Fruit fly (Drosophila melanogaster): ENCODE results near the gene aay.

aay gene

DNA sequence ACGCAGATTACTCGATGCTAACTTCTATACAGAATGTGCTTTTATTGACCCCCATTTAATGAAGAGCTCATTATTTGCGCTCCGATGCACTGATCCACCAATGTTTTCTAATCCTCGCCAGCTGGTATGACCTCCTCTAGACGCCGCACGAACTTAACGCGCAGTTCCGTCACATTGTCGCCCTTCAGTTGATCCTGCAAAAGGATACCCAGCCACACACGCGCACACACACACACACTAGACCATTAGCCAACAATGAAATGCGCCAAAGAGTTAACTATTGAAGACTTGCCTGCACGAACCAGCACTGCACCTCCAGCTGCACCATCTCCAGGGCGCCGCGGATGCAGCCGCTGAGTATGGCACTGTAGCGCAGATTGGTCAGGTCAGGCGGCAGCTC lies 15.8 kb downstream of the aay start:
- no peak for TF ChIP-seq noc (tag; optimal IDR thresholded peaks at IDR 0.05)

DNA sequence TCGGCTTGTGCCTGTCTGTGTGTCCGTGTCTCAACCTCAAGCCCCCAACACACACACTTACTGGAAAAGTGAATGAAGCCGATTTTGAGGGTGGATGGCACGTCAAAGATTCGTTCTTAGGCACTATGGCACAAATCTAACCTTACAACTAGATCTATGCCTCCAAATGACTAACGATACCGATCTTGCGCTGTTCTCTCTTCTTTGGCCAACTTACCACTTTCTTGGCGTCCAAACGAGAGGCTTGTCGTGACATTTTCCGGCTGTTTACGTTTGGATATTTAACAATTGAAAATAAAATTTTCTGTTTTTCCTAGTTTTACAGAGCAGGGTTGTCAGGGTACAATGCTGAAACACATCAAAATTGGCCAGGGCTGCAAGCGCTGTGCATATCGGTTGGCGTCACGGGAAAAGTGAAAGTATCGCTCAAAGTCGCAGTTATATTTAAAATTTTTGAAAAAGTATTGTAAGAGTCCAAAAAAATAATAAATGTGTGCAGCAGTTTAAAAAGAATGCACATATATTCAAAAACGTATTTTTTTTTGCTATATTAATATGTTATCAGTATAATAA lies 18.9 kb downstream of the aay start, which contains the start of the genes Bet3 and Nf-YA:
TSS of gene Bet3 (minus strand) at position 361 of the 573 bp plus-strand sequence.
TSS of gene Nf-YA (minus strand) at position 361 of the 573 bp plus-strand sequence.
- TF ChIP-seq noc (tag; optimal IDR thresholded peaks at IDR 0.05) = no peak

DNA sequence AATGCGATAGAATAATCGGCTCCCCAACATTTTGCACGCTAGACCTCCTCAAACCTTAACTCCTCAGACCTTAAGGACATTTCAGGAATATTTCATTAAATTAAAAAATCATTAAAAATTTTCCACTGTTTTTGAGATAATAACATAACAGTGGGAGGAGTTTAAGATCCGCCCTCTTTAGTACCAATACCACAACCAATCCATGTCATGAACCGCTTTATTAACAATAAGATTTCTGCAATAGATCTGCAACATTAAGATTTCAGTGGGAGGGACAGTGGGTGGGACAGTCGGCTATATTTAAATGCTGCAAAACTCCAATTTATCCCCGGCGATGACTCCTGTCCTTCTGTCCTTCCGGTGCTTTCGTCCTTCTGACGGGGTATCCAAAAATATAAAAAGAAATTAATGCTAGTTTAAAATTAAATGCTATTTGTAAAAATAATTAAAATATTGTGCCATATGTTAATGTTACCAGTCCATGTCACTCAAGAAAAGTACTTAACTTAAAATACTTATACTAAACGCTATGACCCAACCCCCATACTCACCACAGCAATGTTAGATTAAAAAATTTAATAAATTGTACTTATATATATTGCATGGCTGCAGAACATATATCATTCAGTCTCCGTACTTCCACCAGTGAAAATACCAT lies 19.7 kb downstream of the aay start, which contains the start of gene Srg3:
TSS of gene Srg3 (plus strand) at position 608 of the 658 bp plus-strand sequence.
- TF ChIP-seq noc (tag; optimal IDR thresholded peaks at IDR 0.05) = no peak

DNA sequence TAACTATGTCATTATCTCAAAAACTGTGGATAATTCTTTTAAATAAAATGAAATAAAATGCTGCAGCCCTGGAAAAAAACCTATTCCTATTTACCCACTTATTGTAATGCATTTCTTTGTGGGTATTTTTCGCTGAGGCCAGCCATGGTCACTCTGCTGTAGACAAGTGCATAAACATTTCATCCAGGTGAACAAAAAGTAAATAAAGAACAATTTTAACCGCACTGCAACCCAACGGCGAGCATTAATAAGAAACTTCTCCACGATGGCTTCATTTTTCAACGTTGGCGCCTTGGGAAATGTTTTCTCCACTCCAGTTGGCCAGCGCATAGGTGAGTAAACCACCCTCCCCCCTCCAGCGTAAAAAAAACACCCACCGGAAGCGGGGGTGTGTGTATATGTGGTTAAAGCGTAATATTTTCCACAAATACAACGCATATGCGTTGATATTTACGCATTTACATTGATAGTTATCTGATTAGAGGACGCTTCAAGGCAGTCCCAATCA lies 23.7 kb downstream of the aay start, which contains the start of gene CG3529:
TSS of gene CG3529 (plus strand) at position 134 of the 508 bp plus-strand sequence.
- peak; percentile 11 for TF ChIP-seq noc (tag; optimal IDR thresholded peaks at IDR 0.05)

DNA sequence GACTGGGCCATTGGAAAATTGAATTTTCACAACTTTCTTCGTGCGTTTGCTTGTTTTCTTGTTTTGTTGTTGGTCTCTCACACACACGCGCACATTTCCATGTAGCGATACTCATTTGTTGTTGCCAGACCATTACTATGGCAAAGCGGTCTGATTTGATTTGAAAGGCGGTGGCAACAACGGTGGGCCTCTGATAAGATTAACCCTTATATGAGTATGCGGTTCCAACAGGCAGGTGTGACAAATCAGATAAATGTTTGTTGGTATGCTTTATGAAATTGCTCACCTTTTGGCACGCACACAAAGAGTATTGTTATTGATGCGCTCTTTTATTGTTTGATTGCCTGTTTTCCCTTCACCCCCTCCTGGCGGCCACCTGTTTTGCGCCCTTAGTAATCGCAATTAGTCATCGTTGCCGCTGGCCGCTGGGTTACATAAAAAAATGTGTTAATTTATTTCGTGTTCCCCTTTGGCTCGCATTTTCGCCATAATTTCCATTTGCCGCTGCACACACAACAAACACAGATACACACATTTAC lies 24.3 kb downstream of the aay start:
- TF ChIP-seq noc (tag; optimal IDR thresholded peaks at IDR 0.05) = peak; percentile 64

DNA sequence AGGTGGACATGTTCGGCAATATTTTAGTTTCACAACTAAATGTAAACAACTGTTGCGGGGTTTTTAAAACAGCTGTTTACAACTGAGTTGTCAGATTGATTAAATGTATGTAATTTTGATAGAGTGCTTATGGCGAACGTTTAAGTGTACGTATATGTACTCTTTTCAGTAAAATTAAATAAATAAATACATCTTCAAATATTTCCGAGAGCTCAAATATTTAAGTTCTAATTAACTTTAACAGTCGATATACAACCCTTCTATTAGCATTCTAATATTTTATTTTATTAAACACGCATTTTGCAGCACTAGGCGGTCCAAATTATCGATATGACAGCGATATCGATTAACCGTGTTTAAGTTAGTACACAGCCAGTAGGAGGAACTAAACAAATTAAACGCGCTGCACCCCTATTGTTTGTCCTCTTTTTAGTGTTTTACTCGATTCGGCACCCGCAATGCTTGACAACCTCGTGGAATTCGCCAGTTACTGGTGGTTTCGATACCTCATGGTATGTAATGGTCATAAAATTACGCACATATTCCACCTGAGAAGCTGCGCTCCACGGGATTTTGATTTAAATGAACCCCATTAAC lies 28.6 kb downstream of the aay start, which contains the start of the genes CG3448 and ghi:
TSS of gene CG3448 (minus strand) at position 51 of the 597 bp plus-strand sequence.
TSS of gene ghi (plus strand) at position 355 of the 597 bp plus-strand sequence.
- peak; percentile 56 for TF ChIP-seq noc (tag; optimal IDR thresholded peaks at IDR 0.05)

DNA sequence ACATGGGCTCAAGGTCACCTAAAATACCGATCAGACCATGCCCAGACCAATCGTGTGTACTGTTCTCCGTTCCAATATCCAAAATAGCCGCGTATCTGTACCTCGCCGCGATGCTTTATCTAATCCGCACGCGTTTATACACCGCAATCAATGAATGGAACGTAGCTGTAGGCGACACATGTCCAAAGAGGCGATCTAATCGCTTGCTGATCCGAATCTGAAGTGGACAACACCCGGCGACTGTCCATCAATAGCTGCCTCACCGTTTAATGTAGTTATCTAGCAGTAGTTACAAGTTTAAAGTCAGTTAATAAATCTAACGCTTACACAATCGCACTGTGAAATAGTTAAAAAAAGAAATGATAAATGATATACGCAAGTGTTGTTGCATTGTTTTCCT lies 29.4 kb downstream of the aay start:
- TF ChIP-seq noc (tag; optimal IDR thresholded peaks at IDR 0.05) = no peak

DNA sequence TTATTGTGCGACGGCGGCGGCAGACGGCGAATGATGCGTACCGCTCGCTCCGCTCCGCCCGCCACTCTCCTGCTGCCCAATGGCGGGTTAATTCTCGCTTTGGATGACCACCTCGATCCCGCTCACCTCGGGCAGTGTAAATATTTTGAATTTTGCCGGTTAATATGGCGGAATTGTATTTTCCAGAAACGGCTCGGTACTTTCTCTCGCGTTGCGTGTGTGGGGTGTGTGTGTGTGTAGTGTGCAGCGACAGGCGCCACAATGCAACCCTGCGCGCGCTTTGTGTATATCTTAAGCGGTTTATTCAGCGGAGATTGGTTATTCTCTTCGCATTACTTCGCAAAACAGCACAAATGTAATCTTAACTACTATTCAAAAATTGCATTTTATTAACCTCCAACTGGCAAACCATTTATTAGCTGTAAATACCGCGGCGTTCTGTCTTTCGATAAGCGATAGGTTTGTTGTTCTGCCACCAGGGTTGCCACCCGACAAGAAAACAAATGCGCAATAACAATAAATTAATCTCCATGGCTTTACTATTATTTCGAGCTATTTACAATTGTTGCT lies 32.9 kb downstream of the aay start, which contains the start of the genes phol and CG3552:
TSS of gene phol (minus strand) at position 463 of the 570 bp plus-strand sequence.
TSS of gene CG3552 (plus strand) at position 500 of the 570 bp plus-strand sequence.
- no peak for TF ChIP-seq noc (tag; optimal IDR thresholded peaks at IDR 0.05)

DNA sequence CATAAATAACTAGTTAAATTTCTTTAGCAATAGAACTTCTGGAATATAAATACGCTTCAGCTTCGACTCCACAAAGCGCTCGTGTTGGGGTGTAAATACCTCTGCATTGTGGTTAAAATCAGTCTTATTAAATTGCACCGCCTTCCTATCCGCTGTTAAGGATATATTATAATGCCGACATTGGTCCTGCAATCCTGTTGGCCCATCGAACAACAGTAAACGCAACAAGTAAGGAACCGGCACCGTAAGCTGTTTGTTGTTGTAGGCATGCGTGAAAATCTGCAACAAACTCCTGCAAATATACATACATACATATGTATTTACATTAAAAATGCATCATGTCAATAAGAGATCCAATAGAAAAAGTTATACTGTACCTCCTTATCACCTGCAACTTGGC lies 33.3 kb downstream of the aay start:
- TF ChIP-seq noc (tag; optimal IDR thresholded peaks at IDR 0.05) = no peak

DNA sequence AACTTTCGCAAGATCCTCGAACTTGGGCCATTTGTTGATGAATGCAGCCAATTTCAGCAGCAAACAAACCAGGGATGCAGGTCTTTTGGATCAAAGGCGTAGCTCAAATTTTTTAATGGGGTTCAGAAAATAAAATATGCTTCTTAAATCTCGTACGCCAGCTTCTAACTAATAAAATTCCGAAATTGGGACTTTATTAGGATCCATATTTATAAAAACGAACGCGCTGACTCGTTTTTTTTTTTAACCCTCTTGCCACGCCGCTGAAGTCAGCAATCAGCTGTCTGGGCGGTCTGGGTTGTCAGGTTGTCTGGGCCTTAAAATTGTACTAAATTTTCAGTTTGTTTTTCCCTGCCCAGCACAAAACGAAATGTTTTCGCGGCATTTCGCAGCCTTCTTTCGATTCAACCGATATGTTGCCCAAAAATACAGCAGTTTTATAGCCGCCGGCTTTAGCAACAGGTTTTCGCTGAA lies 34.6 kb downstream of the aay start, which contains the start of gene CG3437:
TSS of gene CG3437 (minus strand) at position 51 of the 474 bp plus-strand sequence.
- TF ChIP-seq noc (tag; optimal IDR thresholded peaks at IDR 0.05) = peak; percentile 99

DNA sequence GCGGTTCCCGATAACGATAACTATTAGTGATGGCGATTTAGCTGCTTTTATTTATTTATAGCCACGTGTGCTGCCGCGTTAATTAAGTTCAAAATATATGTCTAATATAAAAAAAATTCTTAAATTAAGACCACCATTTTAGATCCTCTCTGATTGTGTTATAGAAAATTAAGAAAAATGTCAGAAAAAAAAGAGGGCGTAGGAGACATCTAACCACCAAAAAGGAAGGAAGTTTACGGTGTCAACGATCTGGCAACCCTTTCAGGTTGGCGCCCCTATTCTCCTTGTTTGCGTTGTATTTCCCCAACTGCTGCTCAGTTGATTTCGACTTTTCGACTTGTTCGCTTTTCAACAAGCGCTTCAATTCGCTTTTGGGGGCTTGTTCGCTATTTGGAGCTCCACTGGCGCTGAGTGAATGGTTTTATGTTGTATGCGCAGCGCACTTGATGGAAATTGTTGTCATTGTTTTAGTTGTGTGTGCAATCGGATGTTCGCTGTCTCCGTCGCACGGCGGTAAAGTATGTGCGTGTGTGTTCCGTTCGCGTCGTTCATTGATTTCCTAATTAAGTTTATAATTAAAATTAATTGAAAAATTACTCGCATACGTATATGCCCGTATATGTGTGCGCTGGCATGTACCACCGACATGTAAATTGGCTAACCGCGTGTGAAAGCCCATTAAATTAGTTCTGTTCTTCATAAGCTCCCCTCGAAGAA lies 37.9 kb downstream of the aay start, which contains the start of the genes CG3434 and CG44838:
TSS of gene CG3434 (minus strand) at position 25 of the 717 bp plus-strand sequence.
TSS of gene CG44838 (plus strand) at position 276 of the 717 bp plus-strand sequence.
- TF ChIP-seq noc (tag; optimal IDR thresholded peaks at IDR 0.05) = peak; percentile 67

DNA sequence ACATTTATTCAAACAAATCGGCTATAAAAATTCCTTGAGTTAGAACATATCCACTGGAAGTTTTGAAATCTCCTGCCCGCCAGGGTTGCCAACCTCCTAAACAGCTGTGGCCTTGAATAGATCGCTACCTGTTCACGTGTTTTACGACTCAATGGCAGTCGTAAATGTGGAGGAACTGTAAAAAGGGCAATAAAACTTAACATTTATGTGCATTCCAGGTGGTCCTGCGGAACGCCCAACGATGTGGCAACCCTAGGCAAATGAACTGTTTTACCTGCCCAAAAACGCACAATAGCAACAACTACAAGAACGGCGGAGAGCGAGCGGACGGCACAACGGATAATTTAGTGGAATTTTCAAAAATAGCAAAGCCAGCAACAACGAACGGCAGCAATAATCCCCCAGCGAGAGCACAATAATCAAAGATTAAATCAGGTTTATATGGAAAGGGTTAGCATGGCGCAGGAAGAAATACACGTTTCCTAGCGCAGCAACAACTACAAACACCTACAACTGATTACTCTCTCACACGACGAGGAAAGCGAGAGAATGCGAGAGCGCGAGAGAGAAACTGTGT lies 38.7 kb downstream of the aay start:
- no peak for TF ChIP-seq noc (tag; optimal IDR thresholded peaks at IDR 0.05)

DNA sequence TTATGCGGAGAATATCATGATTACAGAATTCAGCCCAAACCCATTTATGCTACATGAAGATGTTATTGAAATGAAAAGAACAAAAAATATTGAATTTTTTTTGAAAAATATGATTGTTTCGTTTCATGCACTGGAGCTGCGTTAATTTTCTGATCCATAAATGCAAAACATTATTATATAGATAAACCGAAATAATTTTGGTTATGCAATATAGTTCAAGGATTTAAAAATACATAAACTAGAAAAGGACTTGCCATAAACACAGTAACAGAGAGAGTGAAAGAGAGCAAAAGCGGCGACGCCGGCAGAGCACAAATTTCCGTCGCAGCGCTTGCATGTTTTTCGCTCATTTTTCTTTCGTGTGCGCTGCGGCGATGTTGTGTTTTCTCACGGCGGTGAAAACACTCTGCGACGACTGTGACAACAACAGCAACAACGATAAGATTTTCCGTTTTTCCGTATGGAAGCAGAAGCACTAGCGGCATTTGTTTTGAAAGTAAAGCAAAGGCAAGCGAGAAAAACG lies 39.3 kb downstream of the aay start:
- peak; percentile 85 for TF ChIP-seq noc (tag; optimal IDR thresholded peaks at IDR 0.05)

DNA sequence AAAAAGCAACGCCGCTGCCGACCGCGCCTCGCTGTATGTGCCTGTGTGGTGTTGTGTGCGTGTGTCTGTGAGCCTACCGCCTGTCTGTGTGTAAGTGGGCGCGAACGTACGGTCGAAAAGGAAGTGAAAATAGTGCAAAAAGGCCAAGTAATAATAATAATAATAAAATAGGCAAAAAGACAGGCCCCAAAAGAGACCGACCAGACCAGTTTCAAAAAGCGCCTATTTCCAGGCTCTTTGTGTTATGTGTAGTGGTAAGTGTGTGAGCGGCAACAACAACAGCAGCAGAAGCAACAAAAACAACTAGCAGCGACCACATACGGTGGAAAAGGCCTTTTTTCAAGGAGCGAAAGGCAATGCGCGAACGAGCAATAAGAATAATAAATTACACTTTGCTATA lies 39.7 kb downstream of the aay start:
- no peak for TF ChIP-seq noc (tag; optimal IDR thresholded peaks at IDR 0.05)

All from whole organism, larva.